Fruit fly (Drosophila melanogaster) whole organism, embryonic: Measurements from ENCODE around the gene Sfp70A4.
A peak's percentile ranks its signal among the peaks of the same experiment; 100 is the strongest.

Experiments
- Asciz ChIP-seq: fragments of 200-800 bp; sonication (Bioruptor generic); optimal IDR thresholded peaks from 2 replicates; lab custom pipeline; 2017; ENCODE audit warnings: missing biosample characterization, mild to moderate bottlenecking, missing genetic modification characterization, missing genetic modification reagents
- Atf3 ChIP-seq: fragments of 200-800 bp; sonication (Bioruptor generic); optimal IDR thresholded peaks from 3 replicates; lab custom pipeline; 2016; ENCODE audit warnings: missing biosample characterization, missing genetic modification characterization
- Awh ChIP-seq: fragments of 200-800 bp; sonication (Bioruptor generic); IDR thresholded peaks from 2 replicates; pipeline ENCODE4, ENCODE4 v1.3.6; 2022; ENCODE audit warnings: missing biosample characterization, missing genetic modification characterization
- Blimp-1 ChIP-seq: fragments of 200-800 bp; sonication (Bioruptor generic); optimal IDR thresholded peaks from 3 replicates; lab custom pipeline; 2018; ENCODE audit warnings: missing biosample characterization, missing genetic modification characterization, mild to moderate bottlenecking, moderate library complexity, missing genetic modification reagents
- CG10565 ChIP-seq: fragments of 200-800 bp; sonication (Bioruptor generic); optimal IDR thresholded peaks from 3 replicates; lab custom pipeline; 2016; ENCODE audit warnings: missing biosample characterization, mild to moderate bottlenecking, missing genetic modification characterization
- CG12659 ChIP-seq: fragments of 200-800 bp; sonication (Bioruptor generic); optimal IDR thresholded peaks from 3 replicates; lab custom pipeline; 2017; ENCODE audit warnings: mild to moderate bottlenecking, missing biosample characterization, missing genetic modification reagents, missing genetic modification characterization
- CG13123 ChIP-seq: fragments of 200-800 bp; sonication (Bioruptor generic); optimal IDR thresholded peaks from 2 replicates; lab custom pipeline; 2016; ENCODE audit warnings: missing biosample characterization, missing genetic modification characterization
- CG14965 ChIP-seq: fragments of 200-800 bp; sonication (Bioruptor generic); optimal IDR thresholded peaks from 2 replicates; lab custom pipeline; 2016; ENCODE audit warnings: missing biosample characterization, missing genetic modification characterization, borderline replicate concordance
- CG15696 ChIP-seq: fragments of 200-800 bp; sonication (Bioruptor generic); optimal IDR thresholded peaks from 2 replicates; lab custom pipeline; 2019; ENCODE audit warnings: missing biosample characterization, mild to moderate bottlenecking, missing genetic modification characterization, moderate library complexity
- CG1647 ChIP-seq: fragments of 200-800 bp; sonication (Bioruptor generic); optimal IDR thresholded peaks from 3 replicates; lab custom pipeline; 2016; ENCODE audit warnings: missing biosample characterization, missing genetic modification characterization
- CG17385 ChIP-seq: fragments of 200-800 bp; sonication (Bioruptor generic); optimal IDR thresholded peaks from 3 replicates; lab custom pipeline; 2018; ENCODE audit warnings: missing biosample characterization, mild to moderate bottlenecking, missing genetic modification characterization
- CG17912 ChIP-seq: fragments of 200-800 bp; sonication (Bioruptor generic); optimal IDR thresholded peaks from 2 replicates; lab custom pipeline; 2018; ENCODE audit warnings: missing biosample characterization, mild to moderate bottlenecking, missing genetic modification characterization
- CG18599 ChIP-seq: fragments of 200-800 bp; sonication (Bioruptor generic); optimal IDR thresholded peaks from 3 replicates; lab custom pipeline; 2017; ENCODE audit warnings: missing biosample characterization, missing genetic modification characterization, mild to moderate bottlenecking, moderate library complexity, missing genetic modification reagents
- CG2678 ChIP-seq: fragments of 200-800 bp; sonication (Bioruptor generic); optimal IDR thresholded peaks from 3 replicates; lab custom pipeline; 2019; ENCODE audit warnings: missing biosample characterization, mild to moderate bottlenecking, missing genetic modification characterization, moderate library complexity
- CG2889 ChIP-seq: fragments of 200-800 bp; sonication (Bioruptor generic); IDR thresholded peaks from 3 replicates; pipeline ENCODE4 v1.3.6; 2022; ENCODE audit warnings: missing biosample characterization, missing genetic modification characterization
- CG31224 ChIP-seq: fragments of 200-800 bp; sonication (Bioruptor generic); IDR thresholded peaks from 2 replicates; pipeline ENCODE4 v1.3.6; 2022; ENCODE audit warnings: missing biosample characterization, missing genetic modification characterization
- CG3163 ChIP-seq: fragments of 200-800 bp; sonication (Bioruptor generic); optimal IDR thresholded peaks from 3 replicates; lab custom pipeline; 2016; ENCODE audit warnings: missing biosample characterization, missing genetic modification characterization
- CG5180 ChIP-seq: fragments of 200-800 bp; sonication (Bioruptor generic); optimal IDR thresholded peaks from 3 replicates; lab custom pipeline; 2017; ENCODE audit warnings: missing biosample characterization, missing genetic modification characterization, mild to moderate bottlenecking, moderate library complexity, missing genetic modification reagents
- CG6813 ChIP-seq: fragments of 200-800 bp; sonication (Bioruptor generic); optimal IDR thresholded peaks from 2 replicates; lab custom pipeline; 2017; ENCODE audit warnings: missing biosample characterization, missing genetic modification characterization, mild to moderate bottlenecking, moderate library complexity, missing genetic modification reagents
- CG7786 ChIP-seq: fragments of 200-800 bp; sonication (Bioruptor generic); optimal IDR thresholded peaks from 2 replicates; lab custom pipeline; 2016; ENCODE audit warnings: missing biosample characterization, missing genetic modification characterization
- CG8089 ChIP-seq: fragments of 200-800 bp; sonication (Bioruptor generic); optimal IDR thresholded peaks from 3 replicates; lab custom pipeline; 2016; ENCODE audit warnings: missing biosample characterization, missing genetic modification characterization
- CG9727 ChIP-seq: fragments of 200-800 bp; sonication (Bioruptor generic); optimal IDR thresholded peaks from 3 replicates; lab custom pipeline; 2017; ENCODE audit warnings: missing biosample characterization, mild to moderate bottlenecking, missing genetic modification characterization
- Drgx ChIP-seq: fragments of 200-800 bp; sonication (Bioruptor generic); IDR thresholded peaks from 2 replicates; pipeline ENCODE4 v1.3.6; 2022; ENCODE audit warnings: missing biosample characterization, missing genetic modification characterization
- Gsc ChIP-seq: fragments of 200-800 bp; sonication (Bioruptor generic); IDR thresholded peaks from 2 replicates; pipeline ENCODE4 v1.3.6; 2022; ENCODE audit warnings: missing biosample characterization, missing genetic modification characterization
- H2.0 ChIP-seq: fragments of 200-800 bp; sonication (Bioruptor generic); IDR thresholded peaks from 2 replicates; pipeline ENCODE4 v1.3.6; 2022; ENCODE audit warnings: missing biosample characterization, missing genetic modification characterization
- Med ChIP-seq: fragments of 200-800 bp; sonication (Bioruptor generic); peaks from one replicate; lab custom pipeline; 2016; ENCODE audit warnings: missing biosample characterization, missing genetic modification characterization, mild to moderate bottlenecking, inconsistent platforms, moderate library complexity
- Opbp ChIP-seq: fragments of 200-800 bp; sonication (Bioruptor generic); IDR thresholded peaks from 3 replicates; pipeline ENCODE4 v1.3.6; 2022; ENCODE audit warnings: missing biosample characterization, missing genetic modification characterization; ENCODE audit not compliant: partially characterized antibody
- Ptx1 ChIP-seq: fragments of 200-800 bp; sonication (Bioruptor generic); IDR thresholded peaks from 2 replicates; pipeline ENCODE4 v1.3.6; 2022; ENCODE audit warnings: missing biosample characterization, missing genetic modification characterization
- Sin3A ChIP-seq: fragments of >200 bp; optimal IDR thresholded peaks from 2 replicates; lab custom pipeline; 2018
- Usf ChIP-seq: fragments of 200-800 bp; sonication (Bioruptor generic); optimal IDR thresholded peaks from 2 replicates; lab custom pipeline; 2017; ENCODE audit warnings: missing genotype, missing biosample characterization, missing genetic modification characterization
- abd-A ChIP-seq: fragments of 200-800 bp; sonication (Bioruptor generic); optimal IDR thresholded peaks from 3 replicates; lab custom pipeline; 2019; ENCODE audit warnings: missing biosample characterization, mild to moderate bottlenecking, missing genetic modification characterization, moderate library complexity
- chif ChIP-seq, 2 experiments: fragments of 200-800 bp; sonication (Bioruptor generic); optimal IDR thresholded peaks; 3 replicates each; lab custom pipeline; 2016; ENCODE audit warnings: missing biosample characterization in 2 of 2, missing genetic modification characterization in 2 of 2
- dpn ChIP-seq, 2 experiments: fragments of 200-800 bp; sonication (Bioruptor generic); optimal IDR thresholded peaks; 3 replicates each; lab custom pipeline; 2016; ENCODE audit warnings: missing biosample characterization in 2 of 2, missing genetic modification characterization in 2 of 2
- grau ChIP-seq: fragments of 200-800 bp; optimal IDR thresholded peaks from 3 replicates; lab custom pipeline; 2019; ENCODE audit warnings: missing biosample characterization, mild to moderate bottlenecking, missing genetic modification characterization, moderate library complexity
- ind ChIP-seq: fragments of 200-800 bp; sonication (Bioruptor generic); optimal IDR thresholded peaks from 3 replicates; lab custom pipeline; 2016; ENCODE audit warnings: missing biosample characterization, missing genetic modification characterization
- knrl ChIP-seq: fragments of 200-800 bp; sonication (Bioruptor generic); IDR thresholded peaks from 3 replicates; pipeline ENCODE4 v1.3.6; 2022; ENCODE audit warnings: missing biosample characterization, missing genetic modification characterization; ENCODE audit not compliant: partially characterized antibody
- mld ChIP-seq: fragments of 200-800 bp; sonication (Bioruptor generic); IDR thresholded peaks from 3 replicates; pipeline ENCODE4 v1.3.6; 2022; ENCODE audit warnings: missing biosample characterization, missing genetic modification characterization; ENCODE audit not compliant: partially characterized antibody
- org-1 ChIP-seq: fragments of 200-800 bp; sonication (Bioruptor generic); optimal IDR thresholded peaks from 2 replicates; lab custom pipeline; 2017; ENCODE audit warnings: missing biosample characterization, missing genetic modification characterization
- phol ChIP-seq: fragments of 200-800 bp; sonication (Bioruptor generic); optimal IDR thresholded peaks from 3 replicates; lab custom pipeline; 2018; ENCODE audit warnings: missing biosample characterization, mild to moderate bottlenecking, missing genetic modification characterization, moderate library complexity
- sd ChIP-seq: fragments of 200-800 bp; sonication (Bioruptor generic); optimal IDR thresholded peaks from 3 replicates; lab custom pipeline; 2018; ENCODE audit warnings: missing biosample characterization, mild to moderate bottlenecking, missing genetic modification characterization, moderate library complexity
- sens ChIP-seq: fragments of 200-800 bp; sonication (Bioruptor generic); peaks from one replicate; lab custom pipeline; 2016; ENCODE audit warnings: missing biosample characterization, missing genetic modification characterization
- slbo ChIP-seq: fragments of 200-800 bp; sonication (Bioruptor generic); IDR thresholded peaks from 2 replicates; pipeline ENCODE4 v1.3.6; 2022; ENCODE audit warnings: missing biosample characterization, missing genetic modification characterization
- sna ChIP-seq: fragments of 200-800 bp; sonication (Bioruptor generic); IDR thresholded peaks from 2 replicates; pipeline ENCODE4 v1.3.6; 2022; ENCODE audit warnings: missing biosample characterization, missing genetic modification characterization; ENCODE audit not compliant: partially characterized antibody
- ssp ChIP-seq: fragments of 200-800 bp; sonication (Bioruptor generic); IDR thresholded peaks from 2 replicates; pipeline ENCODE4 v1.3.6; 2022; ENCODE audit warnings: missing biosample characterization, missing genetic modification characterization
- tll ChIP-seq, 2 experiments: fragments of 200-800 bp in 1 of 2; fragments of >200 bp in 1 of 2; sonication (Bioruptor generic) in 1 of 2; optimal IDR thresholded peaks; 2 replicates each; lab custom pipeline; 2017 to 2019; ENCODE audit warnings: missing biosample characterization in 2 of 2, missing genetic modification characterization in 2 of 2, mild to moderate bottlenecking in 1 of 2, moderate library complexity in 1 of 2
- vvl ChIP-seq: fragments of 200-800 bp; sonication (Bioruptor generic); IDR thresholded peaks from 2 replicates; pipeline ENCODE4 v1.3.6; 2022; ENCODE audit warnings: missing biosample characterization, missing genetic modification characterization
- zfh1 ChIP-seq: fragments of 200-800 bp; sonication (Bioruptor generic); IDR thresholded peaks from 3 replicates; pipeline ENCODE4 v1.3.6; 2022; ENCODE audit warnings: missing biosample characterization, missing genetic modification characterization

Gene Sfp70A4

DNA sequence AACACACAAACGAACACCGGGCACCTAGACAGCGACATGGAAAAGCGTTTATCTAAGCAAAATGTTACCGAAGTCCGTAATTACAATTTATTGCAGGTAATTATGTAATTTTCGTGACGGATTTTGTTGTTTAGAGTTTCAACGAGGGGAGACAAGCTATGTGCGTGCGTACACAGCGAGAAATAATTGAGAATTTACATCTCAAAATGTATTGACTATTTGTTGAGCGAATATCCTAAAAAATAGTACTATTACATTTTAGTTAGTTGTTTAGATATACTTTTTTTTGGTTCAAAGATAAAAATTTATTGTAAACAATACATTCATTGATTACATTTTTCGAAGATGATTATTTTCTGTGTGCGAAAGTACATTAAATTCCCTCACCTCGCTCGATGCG lies 34.4 kb downstream of the Sfp70A4 start (continued):
- TF ChIP-seq CG14965 (no peak), Blimp-1 (GFP tag; lab: Kevin White, UChicago) (peak; percentile 35), sna (GFP tag; lab: Robert Waterston, UW) (no peak), Opbp (GFP tag; lab: Robert Waterston, UW) (no peak), Drgx (GFP tag; lab: Robert Waterston, UW) (peak; percentile 49), zfh1 (GFP tag; lab: Robert Waterston, UW) (0 out of 3 replicates have a peak, but pooled peaks have one; percentile 33), Usf (GFP tag; lab: Kevin White, UChicago) (no peak), slbo (GFP tag; lab: Robert Waterston, UW) (peak; percentile 37; the same call in 1 of the 2 replicates), Med (GFP tag; lab: Kevin White, UChicago) (peak; percentile 72), mld (GFP tag; lab: Robert Waterston, UW) (no peak), CG13123 (no peak), CG8089 (GFP tag; lab: Kevin White, UChicago) (no peak), dpn (GFP tag; optimal IDR thresholded peaks at IDR 0.05; lab: Kevin White, UChicago) (peak in 1 of 2 experiments; percentile 18), knrl (GFP tag; lab: Robert Waterston, UW) (0 out of 3 replicates have a peak, but pooled peaks have one; percentile 23), phol (tag; lab: Kevin White, UChicago) (peak; percentile 59)

DNA sequence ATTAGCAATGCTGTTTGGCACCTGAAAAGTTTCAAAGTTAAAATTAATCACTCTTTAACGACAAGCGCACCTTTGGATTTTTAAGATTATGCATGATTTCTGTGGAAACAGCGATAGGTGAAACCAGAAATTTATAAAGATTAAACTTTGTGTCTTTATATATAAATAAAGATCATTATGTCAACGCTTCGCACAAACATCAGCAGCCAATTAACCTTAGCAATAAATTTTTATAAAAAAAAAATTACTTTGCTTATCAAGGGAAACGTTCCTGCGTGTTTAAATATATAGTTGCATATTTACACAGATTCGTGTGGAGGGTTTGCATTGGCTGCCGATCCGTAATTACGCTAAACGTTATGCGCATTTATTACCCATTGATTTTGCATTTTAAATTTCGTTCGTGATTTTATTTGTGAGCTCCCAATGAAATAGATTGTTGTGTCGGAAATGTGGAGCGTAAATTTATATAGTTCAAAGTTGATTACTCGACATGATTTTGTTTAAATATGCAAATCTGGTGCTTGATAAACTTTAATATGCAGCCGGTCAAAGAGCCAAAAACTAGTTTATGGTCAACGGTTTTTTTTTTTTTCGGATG lies 35.8 kb downstream of the Sfp70A4 start:
- TF ChIP-seq H2.0 (GFP tag; lab: Robert Waterston, UW) (no peak), Med (GFP tag; lab: Kevin White, UChicago) (peak; percentile 15), CG7786 (no peak), sd (tag; lab: Kevin White, UChicago) (peak; percentile 74), vvl (GFP tag; lab: Robert Waterston, UW) (peak; percentile 75), Awh (GFP tag; lab: Robert Waterston, UW) (peak; percentile 70), abd-A (peak; percentile 49)

- TF ChIP-seq CG5180 (GFP tag; lab: Kevin White, UChicago) (no peak), grau (tag; lab: Kevin White, UChicago) (no peak), org-1 (GFP tag; lab: Kevin White, UChicago) (no peak), Asciz (GFP tag; lab: Kevin White, UChicago) (no peak), CG1647 (GFP tag; lab: Kevin White, UChicago) (no peak), tll (GFP tag; optimal IDR thresholded peaks at IDR 0.05; lab: Kevin White, UChicago) (peak in 1 of 2 experiments; percentile 68), chif (GFP tag; optimal IDR thresholded peaks at IDR 0.05; lab: Kevin White, UChicago) (no peak), Usf (GFP tag; lab: Kevin White, UChicago) (no peak), CG3163 (GFP tag; lab: Kevin White, UChicago) (no peak), CG12659 (GFP tag; lab: Kevin White, UChicago) (no peak), CG9727 (GFP tag; lab: Kevin White, UChicago) (peak; percentile 26), Gsc (GFP tag; lab: Robert Waterston, UW) (no peak), CG6813 (GFP tag; lab: Kevin White, UChicago) (peak; percentile 22), Atf3 (GFP tag; lab: Kevin White, UChicago) (no peak), CG2678 (tag; lab: Kevin White, UChicago) (peak; percentile 18), ind (GFP tag; lab: Kevin White, UChicago) (no peak), CG17912 (no peak), CG15696 (tag; lab: Kevin White, UChicago) (peak; percentile 65), CG31224 (no peak), Ptx1 (GFP tag; lab: Robert Waterston, UW) (no peak), Sin3A (lab: Kevin White, UChicago) (no peak), sens (GFP tag; lab: Kevin White, UChicago) (peak; percentile 66), CG18599 (GFP tag; lab: Kevin White, UChicago) (peak; percentile 21), CG2889 (GFP tag; lab: Robert Waterston, UW) (no peak), CG10565 (GFP tag; lab: Kevin White, UChicago) (no peak), CG17385 (GFP tag; lab: Kevin White, UChicago) (no peak), ssp (GFP tag; lab: Robert Waterston, UW) (no peak)
These were observed 37.0 kb downstream of the Sfp70A4 start for dm6 chr3L:13259617-13260016.
